Worm (Caenorhabditis elegans) whole organism, young adult: ENCODE measurements around the gene epg-9.

Experiments
- ama-1 ChIP-seq, 3 experiments: fragments of 150-350 bp in 1 of 3; sonication (generic microtip) in 2 of 3; optimal IDR thresholded peaks; 2 replicates each; lab custom pipeline; 2014 to 2018; ENCODE audit warnings: missing biosample characterization in 2 of 3, missing genetic modification characterization in 2 of 3, missing genetic modification reagents in 2 of 3
- aptf-3 ChIP-seq: fragments of 200-800 bp; sonication (Bioruptor generic); IDR thresholded peaks from 2 replicates; pipeline ENCODE4 v1.3.6; 2022; ENCODE audit warnings: missing genetic modification characterization, missing compliant biosample characterization
- attf-5 ChIP-seq: fragments of 200-800 bp; sonication (Bioruptor generic); optimal IDR thresholded peaks from 2 replicates; lab custom pipeline; 2018; ENCODE audit warnings: mild to moderate bottlenecking, missing genetic modification characterization, missing compliant biosample characterization
- lsy-27 ChIP-seq: sonication (generic microtip); optimal IDR thresholded peaks from 2 replicates; lab custom pipeline; 2017; ENCODE audit warnings: missing genetic modification characterization, mild to moderate bottlenecking, missing compliant biosample characterization, antibody characterized with exemption, missing genotype, borderline replicate concordance; ENCODE audit not compliant: insufficient read depth
- madf-6 ChIP-seq: fragments of 200-800 bp; sonication (Bioruptor generic); IDR thresholded peaks from 2 replicates; pipeline ENCODE4 v1.3.6; 2022; ENCODE audit warnings: missing genetic modification reagents, missing genetic modification characterization, missing compliant biosample characterization
- nfya-1 ChIP-seq: sonication (generic microtip); optimal IDR thresholded peaks from 2 replicates; lab custom pipeline; 2017; ENCODE audit warnings: antibody characterized with exemption, missing compliant biosample characterization, missing genetic modification characterization, borderline replicate concordance; ENCODE audit not compliant: insufficient read depth

DNA sequence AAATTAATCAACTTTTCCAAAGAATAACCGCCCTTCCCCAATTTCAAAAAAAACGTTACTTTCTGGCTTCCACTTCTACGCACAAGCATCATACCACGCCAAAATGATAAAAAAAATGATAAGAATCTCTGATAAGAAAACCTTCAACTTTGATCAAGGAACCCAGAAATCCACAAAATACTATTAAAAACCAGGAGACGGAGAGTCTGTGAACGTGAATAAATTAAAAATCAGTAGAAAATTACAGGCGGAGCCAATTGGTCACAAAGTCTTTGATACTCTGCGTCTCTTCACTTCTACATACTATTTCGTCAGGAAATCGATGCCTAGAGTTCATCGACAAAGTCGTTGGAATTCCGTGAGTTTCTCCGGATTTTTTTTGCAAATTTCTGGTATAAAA, 17.7 kb downstream of the epg-9 start, which contains the start of gene smf-3:
- no peak for TF ChIP-seq ama-1 (optimal IDR thresholded peaks at IDR 0.05; lab: Kevin White, UChicago)
- TF ChIP-seq ama-1 (GFP tag; optimal IDR thresholded peaks at IDR 0.05; lab: Kevin White, UChicago), result no peak
- no peak for TF ChIP-seq aptf-3
- no peak for TF ChIP-seq nfya-1 (tag; lab: Kevin White, UChicago)
- no peak for TF ChIP-seq lsy-27
- TF ChIP-seq madf-6 (GFP tag; lab: Robert Waterston, UW), result no peak
- TF ChIP-seq attf-5 (GFP tag; lab: Kevin White, UChicago), result no peak
